Fruit fly (Drosophila melanogaster): ENCODE results near the gene Vm26Ac.

- no peak for TF ChIP-seq CTCF (optimal IDR thresholded peaks at IDR 0.05)
- no peak for TF ChIP-seq CG8478 (optimal IDR thresholded peaks at IDR 0.05)
These were observed 23.3 kb upstream of the Vm26Ac start, which contains the start of gene eIF4A for dm6 chr2L:5981433-5982333.
